Worm (Caenorhabditis elegans): Measurements from ENCODE around the gene C55A6.4.

The C55A6.4 gene

DNA sequence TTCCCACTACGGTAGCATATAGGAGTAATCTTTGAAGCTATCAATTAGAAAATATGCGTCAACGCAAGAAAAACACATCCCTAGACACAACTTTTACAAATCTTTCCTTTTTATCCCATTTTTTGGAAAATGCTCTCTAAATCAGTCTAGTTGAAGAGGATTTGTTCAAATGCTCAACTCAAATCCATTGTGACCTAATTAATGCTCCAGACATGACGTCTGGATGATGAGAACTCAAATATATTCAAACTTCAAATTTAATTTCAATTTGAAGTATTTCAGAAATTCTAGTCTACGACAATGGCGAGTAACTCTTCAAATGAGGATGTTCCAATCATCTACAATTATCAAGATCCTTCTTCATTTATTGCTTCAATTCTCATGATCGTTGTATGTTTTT is 34.7 kb upstream of the C55A6.4 start, which contains the start of gene srx-85:
Gene srx-85, plus strand, starts transcription at position 301 of the 400 bp plus-strand sequence.
- TF ChIP-seq nhr-77 (tag; optimal IDR thresholded peaks at IDR 0.05) (no peak), unc-55 (GFP tag; optimal IDR thresholded peaks at IDR 0.05) (no peak), lin-13 (GFP tag; optimal IDR thresholded peaks at IDR 0.05) (no peak), zag-1 (tag; optimal IDR thresholded peaks at IDR 0.05) (no peak), fos-1 (tag; optimal IDR thresholded peaks at IDR 0.05) (no peak), mdl-1 (tag; optimal IDR thresholded peaks at IDR 0.05) (no peak), nhr-12 (tag; optimal IDR thresholded peaks at IDR 0.05) (no peak), blmp-1 (tag; optimal IDR thresholded peaks at IDR 0.05; ENCODE audit: insufficient read depth) (no peak), snpc-4 (tag; optimal IDR thresholded peaks at IDR 0.05) (no peak), aly-2 (tag; optimal IDR thresholded peaks at IDR 0.05) (no peak), gmeb-1 (tag; optimal IDR thresholded peaks at IDR 0.05) (no peak), F13H6.1 (tag; optimal IDR thresholded peaks at IDR 0.05) (no peak), dmd-4 (tag; optimal IDR thresholded peaks at IDR 0.05) (no peak), nhr-11 (tag; optimal IDR thresholded peaks at IDR 0.05) (no peak)

- TF ChIP-seq snpc-4 (tag; optimal IDR thresholded peaks at IDR 0.05), result no peak
- TF ChIP-seq gmeb-1 (tag; optimal IDR thresholded peaks at IDR 0.05), result no peak
- TF ChIP-seq lsy-2 (tag; optimal IDR thresholded peaks at IDR 0.05), result peak in 1 of 2 experiments; percentile 70
- TF ChIP-seq lin-13 (GFP tag; optimal IDR thresholded peaks at IDR 0.05), result peak; percentile 38
- no peak for TF ChIP-seq nhr-10 (tag; optimal IDR thresholded peaks at IDR 0.05)
- TF ChIP-seq fos-1 (tag; optimal IDR thresholded peaks at IDR 0.05), result peak; percentile 56
- peak; percentile 70 for TF ChIP-seq sma-9 (GFP tag; optimal IDR thresholded peaks at IDR 0.05)
- TF ChIP-seq sma-9 (tag; optimal IDR thresholded peaks at IDR 0.05), result no peak
- peak; percentile 50 for TF ChIP-seq nhr-6 (tag; optimal IDR thresholded peaks at IDR 0.05)
- TF ChIP-seq nhr-25 (tag; optimal IDR thresholded peaks at IDR 0.05), result peak; percentile 78
- TF ChIP-seq nhr-129 (tag; optimal IDR thresholded peaks at IDR 0.05), result peak; percentile 85
- no peak for TF ChIP-seq lin-39 (tag; optimal IDR thresholded peaks at IDR 0.05)
- no peak for TF ChIP-seq unc-62 (GFP tag; optimal IDR thresholded peaks at IDR 0.05)
- TF ChIP-seq elt-3 (tag; optimal IDR thresholded peaks at IDR 0.05), result no peak
- peak; percentile 79 for TF ChIP-seq ama-1 (optimal IDR thresholded peaks at IDR 0.05)
- peak; percentile 37 for TF ChIP-seq ztf-4 (tag; optimal IDR thresholded peaks at IDR 0.05)
- TF ChIP-seq mdl-1 (tag; optimal IDR thresholded peaks at IDR 0.05), result peak; percentile 69 to 81
- peak; percentile 44 for TF ChIP-seq unc-55 (GFP tag; optimal IDR thresholded peaks at IDR 0.05)
- peak; percentile 64 for TF ChIP-seq nhr-21 (tag; optimal IDR thresholded peaks at IDR 0.05)
- TF ChIP-seq crh-2 (tag; optimal IDR thresholded peaks at IDR 0.05), result peak; percentile 69
- TF ChIP-seq blmp-1 (tag; optimal IDR thresholded peaks at IDR 0.05; ENCODE audit: insufficient read depth), result peak; percentile 77
- TF ChIP-seq F13H6.1 (tag; optimal IDR thresholded peaks at IDR 0.05), result peak; percentile 64
- TF ChIP-seq C34F6.9 (tag; optimal IDR thresholded peaks at IDR 0.05), result peak; percentile 89
- TF ChIP-seq nhr-23 (tag; optimal IDR thresholded peaks at IDR 0.05), result no peak
Measured at ce11 chrV:11548914-11549406, 31.3 kb upstream of the C55A6.4 start, which contains the start of the genes F38B7.17 and F38B7.3. Gene F38B7.17, minus strand, starts transcription at chrV:11548964. Gene F38B7.3, plus strand, starts transcription at chrV:11549107.

- TF ChIP-seq elt-1 (tag; optimal IDR thresholded peaks at IDR 0.05) (no peak), ama-1 (optimal IDR thresholded peaks at IDR 0.05) (no peak), lsy-2 (tag; optimal IDR thresholded peaks at IDR 0.05) (no peak), zag-1 (tag; optimal IDR thresholded peaks at IDR 0.05) (no peak), sma-3 (GFP tag; optimal IDR thresholded peaks at IDR 0.05) (no peak), nhr-6 (tag; optimal IDR thresholded peaks at IDR 0.05) (no peak), ceh-82 (tag; optimal IDR thresholded peaks at IDR 0.05) (no peak), nhr-77 (tag; optimal IDR thresholded peaks at IDR 0.05) (no peak), peb-1 (tag; optimal IDR thresholded peaks at IDR 0.05) (no peak), nhr-12 (tag; optimal IDR thresholded peaks at IDR 0.05) (no peak), alr-1 (tag; optimal IDR thresholded peaks at IDR 0.05) (no peak), nhr-11 (tag; optimal IDR thresholded peaks at IDR 0.05) (no peak)
Measured at ce11 chrV:11546795-11547194, 29.1 kb upstream of the C55A6.4 start, which contains the start of gene F38B7.11. Gene F38B7.11, plus strand, starts transcription at chrV:11547095.

ce11 chrV:11545227-11545626 is 27.5 kb upstream of the C55A6.4 start, which contains the start of gene F38B7.10:
Gene F38B7.10, plus strand, starts transcription at chrV:11545527.
- TF ChIP-seq snpc-4 (tag; optimal IDR thresholded peaks at IDR 0.05) (no peak), nhr-11 (tag; optimal IDR thresholded peaks at IDR 0.05) (no peak), gmeb-1 (tag; optimal IDR thresholded peaks at IDR 0.05) (no peak), nhr-129 (tag; optimal IDR thresholded peaks at IDR 0.05) (no peak), ama-1 (optimal IDR thresholded peaks at IDR 0.05) (no peak), aly-2 (tag; optimal IDR thresholded peaks at IDR 0.05) (no peak), lsy-2 (tag; optimal IDR thresholded peaks at IDR 0.05) (no peak), nhr-237 (tag; optimal IDR thresholded peaks at IDR 0.05) (no peak), ceh-82 (tag; optimal IDR thresholded peaks at IDR 0.05) (no peak), elt-1 (tag; optimal IDR thresholded peaks at IDR 0.05) (no peak), ceh-16 (tag; optimal IDR thresholded peaks at IDR 0.05) (no peak), C34F6.9 (tag; optimal IDR thresholded peaks at IDR 0.05) (no peak), unc-39 (tag; optimal IDR thresholded peaks at IDR 0.05) (no peak), peb-1 (tag; optimal IDR thresholded peaks at IDR 0.05) (no peak), ztf-1 (GFP tag; conservative IDR thresholded peaks at IDR 0.05) (no peak), nhr-6 (tag; optimal IDR thresholded peaks at IDR 0.05) (no peak), nhr-10 (tag; optimal IDR thresholded peaks at IDR 0.05) (no peak)

Data from whole organism, L2 larva.